Worm (Caenorhabditis elegans) whole organism, L4 larva: Measurements from ENCODE around the gene pmt-2.

Experiments used
- D1046.2 ChIP-seq: fragments of 200-800 bp; sonication (Bioruptor generic); IDR thresholded peaks from 2 replicates; pipeline ENCODE4 v1.3.6; 2022; ENCODE audit warnings: missing genetic modification characterization, missing compliant biosample characterization
- F26F4.8 ChIP-seq: fragments of 200-800 bp; sonication (Bioruptor generic); conservative IDR thresholded peaks from 2 replicates; pipeline ENCODE4 v1.3.6; 2022; ENCODE audit warnings: missing genetic modification characterization, missing compliant biosample characterization
- F49E8.2 ChIP-seq: sonication (generic microtip); optimal IDR thresholded peaks from 2 replicates; lab custom pipeline; 2016; ENCODE audit warnings: missing compliant biosample characterization, mild to moderate bottlenecking, missing genetic modification characterization, borderline replicate concordance
- R02D3.7 ChIP-seq: fragments of 150-350 bp; sonication (generic microtip); optimal IDR thresholded peaks from 3 replicates; lab custom pipeline; 2014; ENCODE audit warnings: missing biosample characterization, missing genetic modification characterization
- Y105C5A.15 ChIP-seq: fragments of 200-800 bp; sonication (Bioruptor generic); IDR thresholded peaks from 2 replicates; pipeline ENCODE4 v1.3.6; 2022; ENCODE audit warnings: missing genetic modification characterization, missing compliant biosample characterization
- Y48G9A.11 ChIP-seq: fragments of 200-800 bp; sonication (Bioruptor generic); IDR thresholded peaks from 2 replicates; pipeline ENCODE4 v1.3.6; 2022; ENCODE audit warnings: missing genetic modification reagents, missing genetic modification characterization, missing compliant biosample characterization
- Y5F2A.4 ChIP-seq: fragments of 200-800 bp; sonication (Bioruptor generic); optimal IDR thresholded peaks from 2 replicates; lab custom pipeline; 2018; ENCODE audit warnings: mild to moderate bottlenecking, missing genetic modification characterization, missing compliant biosample characterization
- Y75B8A.6 ChIP-seq: fragments of 200-800 bp; sonication (Bioruptor generic); IDR thresholded peaks from 2 replicates; pipeline ENCODE4 v1.3.6; 2022; ENCODE audit warnings: missing genetic modification reagents, missing genetic modification characterization, missing compliant biosample characterization
- aly-2 ChIP-seq: sonication (generic microtip); optimal IDR thresholded peaks from 2 replicates; lab custom pipeline; 2018; ENCODE audit warnings: missing biosample characterization, missing genetic modification characterization
- ama-1 ChIP-seq: fragments of 150-350 bp; optimal IDR thresholded peaks from 2 replicates; lab custom pipeline; 2014; ENCODE audit warnings: inconsistent platforms, mixed read lengths
- arid-1 ChIP-seq: fragments of 200-800 bp; sonication (Bioruptor generic); conservative IDR thresholded peaks from 2 replicates; pipeline ENCODE4 v1.3.6; 2022; ENCODE audit warnings: missing genetic modification reagents, missing genetic modification characterization, missing compliant biosample characterization
- ceh-28 ChIP-seq: fragments of 150-350 bp; optimal IDR thresholded peaks from 2 replicates; lab custom pipeline; 2014; ENCODE audit warnings: missing biosample characterization, missing genetic modification reagents, missing genetic modification characterization
- daf-12 ChIP-seq: fragments of 150-350 bp; optimal IDR thresholded peaks from 2 replicates; lab custom pipeline; 2014; ENCODE audit warnings: missing biosample characterization, missing genetic modification reagents, missing genetic modification characterization
- daf-19 ChIP-seq: fragments of 200-800 bp; sonication (Bioruptor generic); conservative IDR thresholded peaks from 2 replicates; pipeline ENCODE4 v1.3.6; 2022; ENCODE audit warnings: missing genetic modification characterization, missing compliant biosample characterization
- dmd-6 ChIP-seq: fragments of 200-800 bp; sonication (Bioruptor generic); IDR thresholded peaks from 2 replicates; pipeline ENCODE4 v1.3.6; 2022; ENCODE audit warnings: missing genetic modification reagents, missing genetic modification characterization, missing compliant biosample characterization
- dmd-9 ChIP-seq: fragments of 200-800 bp; sonication (Bioruptor generic); IDR thresholded peaks from 2 replicates; pipeline ENCODE4 v1.3.6; 2022; ENCODE audit warnings: missing genetic modification reagents, missing genetic modification characterization, missing compliant biosample characterization
- egl-43 ChIP-seq: fragments of 200-800 bp; sonication (Bioruptor generic); IDR thresholded peaks from 2 replicates; pipeline ENCODE4 v1.3.6; 2022; ENCODE audit warnings: missing genetic modification reagents, missing genetic modification characterization, missing compliant biosample characterization
- hif-1 ChIP-seq, 2 experiments: sonication (generic microtip); optimal IDR thresholded peaks; 2 replicates each; lab custom pipeline; 2016 to 2017; ENCODE audit warnings: missing compliant biosample characterization in 2 of 2, missing genetic modification characterization in 2 of 2, missing genetic modification reagents in 2 of 2, missing genotype in 2 of 2, mild to moderate bottlenecking in 1 of 2
- hlh-11 ChIP-seq: fragments of 200-800 bp; sonication (Bioruptor generic); optimal IDR thresholded peaks from 2 replicates; lab custom pipeline; 2018; ENCODE audit warnings: mild to moderate bottlenecking, missing genetic modification characterization, missing compliant biosample characterization
- hlh-30 ChIP-seq: sonication (generic microtip); optimal IDR thresholded peaks from 2 replicates; lab custom pipeline; 2017; ENCODE audit warnings: antibody characterized with exemption, mild to moderate bottlenecking, missing genetic modification characterization, missing compliant biosample characterization; ENCODE audit not compliant: insufficient read depth
- hmg-1.1 ChIP-seq: fragments of 200-800 bp; sonication (Bioruptor generic); IDR thresholded peaks from 2 replicates; pipeline ENCODE4 v1.3.6; 2022; ENCODE audit warnings: missing genetic modification reagents, missing genetic modification characterization, missing compliant biosample characterization
- lin-13 ChIP-seq: fragments of 150-350 bp; optimal IDR thresholded peaks from 2 replicates; lab custom pipeline; 2014; ENCODE audit warnings: missing biosample characterization, missing genetic modification reagents, missing genetic modification characterization
- lin-15B ChIP-seq: fragments of 150-350 bp; sonication (generic microtip); optimal IDR thresholded peaks from 3 replicates; lab custom pipeline; 2014; ENCODE audit warnings: missing biosample characterization, missing genetic modification characterization
- lin-29 ChIP-seq: fragments of 200-800 bp; sonication (Bioruptor generic); IDR thresholded peaks from 2 replicates; pipeline ENCODE4 v1.3.6; 2022; ENCODE audit warnings: missing genetic modification reagents, missing genetic modification characterization, missing compliant biosample characterization
- lin-38 ChIP-seq: fragments of 200-800 bp; sonication (Bioruptor generic); IDR thresholded peaks from 2 replicates; pipeline ENCODE4 v1.3.6; 2022; ENCODE audit warnings: missing genetic modification reagents, missing genetic modification characterization, missing compliant biosample characterization
- lin-39 ChIP-seq: fragments of 150-350 bp; optimal IDR thresholded peaks from 2 replicates; lab custom pipeline; 2014; ENCODE audit warnings: missing biosample characterization, missing genetic modification reagents, missing genetic modification characterization
- lir-3 ChIP-seq: sonication (generic microtip); optimal IDR thresholded peaks from 2 replicates; lab custom pipeline; 2016; ENCODE audit warnings: mild to moderate bottlenecking, missing genetic modification characterization, missing compliant biosample characterization
- madf-5 ChIP-seq, 2 experiments: fragments of 200-800 bp; sonication (Bioruptor generic); IDR thresholded peaks; 2 replicates each; pipeline ENCODE4 v1.3.6; 2022; ENCODE audit warnings: missing compliant biosample characterization in 2 of 2, missing genetic modification characterization in 2 of 2
- madf-9 ChIP-seq: fragments of 200-800 bp; sonication (Bioruptor generic); conservative IDR thresholded peaks from 2 replicates; pipeline ENCODE4 v1.3.6; 2022; ENCODE audit warnings: missing genetic modification reagents, missing genetic modification characterization, missing compliant biosample characterization
- mdt-29 ChIP-seq: fragments of 200-800 bp; sonication (Bioruptor generic); IDR thresholded peaks from 2 replicates; pipeline ENCODE4 v1.3.6; 2022; ENCODE audit warnings: missing genetic modification reagents, missing genetic modification characterization, missing compliant biosample characterization
- mep-1 ChIP-seq: fragments of 150-350 bp; sonication (generic microtip); optimal IDR thresholded peaks from 3 replicates; lab custom pipeline; 2014; ENCODE audit warnings: missing biosample characterization, missing genetic modification characterization
- mes-2 ChIP-seq: sonication (generic microtip); optimal IDR thresholded peaks from 2 replicates; lab custom pipeline; 2016; ENCODE audit warnings: missing genotype, mild to moderate bottlenecking, missing genetic modification characterization, missing compliant biosample characterization; ENCODE audit not compliant: poor library complexity, severe bottlenecking
- nhr-102 ChIP-seq: sonication (generic microtip); optimal IDR thresholded peaks from 2 replicates; lab custom pipeline; 2016; ENCODE audit warnings: mild to moderate bottlenecking, missing genetic modification characterization, moderate library complexity, missing compliant biosample characterization
- nhr-111 ChIP-seq: fragments of 200-800 bp; sonication (Bioruptor generic); optimal IDR thresholded peaks from 2 replicates; lab custom pipeline; 2018; ENCODE audit warnings: mild to moderate bottlenecking, missing genetic modification characterization, missing compliant biosample characterization
- nhr-41 ChIP-seq: fragments of 200-800 bp; sonication (Bioruptor generic); IDR thresholded peaks from 2 replicates; pipeline ENCODE4 v1.3.6; 2022; ENCODE audit warnings: missing genetic modification reagents, missing genetic modification characterization, missing compliant biosample characterization
- nhr-42 ChIP-seq: fragments of 200-800 bp; sonication (Bioruptor generic); IDR thresholded peaks from 2 replicates; pipeline ENCODE4 v1.3.6; 2022; ENCODE audit warnings: missing genetic modification characterization, missing compliant biosample characterization
- nhr-48 ChIP-seq: sonication (generic microtip); optimal IDR thresholded peaks from 2 replicates; lab custom pipeline; 2016; ENCODE audit warnings: mild to moderate bottlenecking, missing genetic modification characterization, missing compliant biosample characterization
- nhr-76 ChIP-seq: fragments of 150-350 bp; optimal IDR thresholded peaks from 2 replicates; lab custom pipeline; 2014; ENCODE audit warnings: missing biosample characterization, missing genetic modification characterization
- php-3 ChIP-seq: fragments of 200-800 bp; sonication (Bioruptor generic); IDR thresholded peaks from 2 replicates; pipeline ENCODE4 v1.3.6; 2022; ENCODE audit warnings: missing genetic modification reagents, missing genetic modification characterization, missing compliant biosample characterization
- saeg-2 ChIP-seq: fragments of 200-800 bp; sonication (Bioruptor generic); IDR thresholded peaks from 2 replicates; pipeline ENCODE4 v1.3.6; 2022; ENCODE audit warnings: missing genetic modification reagents, missing genetic modification characterization, missing compliant biosample characterization
- tag-97 ChIP-seq: fragments of 200-800 bp; sonication (Bioruptor generic); IDR thresholded peaks from 2 replicates; pipeline ENCODE4 v1.3.6; 2022; ENCODE audit warnings: missing genetic modification characterization, missing compliant biosample characterization
- tra-1 ChIP-seq: fragments of 200-800 bp; sonication (Bioruptor generic); IDR thresholded peaks from 2 replicates; pipeline ENCODE4 v1.3.6; 2022; ENCODE audit warnings: missing genetic modification reagents, missing genetic modification characterization, missing compliant biosample characterization
- vab-7 ChIP-seq: fragments of 200-800 bp; sonication (Bioruptor generic); IDR thresholded peaks from 2 replicates; pipeline ENCODE4 v1.3.6; 2022; ENCODE audit warnings: missing genetic modification reagents, missing genetic modification characterization, missing compliant biosample characterization
- zag-1 ChIP-seq: fragments of 150-350 bp; optimal IDR thresholded peaks from 2 replicates; lab custom pipeline; 2014; ENCODE audit warnings: missing biosample characterization, missing genetic modification characterization
- zip-11 ChIP-seq: fragments of 200-800 bp; sonication (Bioruptor generic); IDR thresholded peaks from 2 replicates; pipeline ENCODE4 v1.3.6; 2022; ENCODE audit warnings: missing genetic modification characterization, missing compliant biosample characterization
- ztf-7 ChIP-seq: fragments of 150-350 bp; optimal IDR thresholded peaks from 2 replicates; lab custom pipeline; 2014; ENCODE audit warnings: missing biosample characterization, missing genetic modification characterization

The pmt-2 gene

ce11 chrV:4632808-4633207, 4.4 kb downstream of the pmt-2 start (continued):
- 0 out of 2 replicates have a peak, but pooled peaks have one; percentile 51 for TF ChIP-seq tra-1 (GFP tag; lab: Robert Waterston, UW)
- TF ChIP-seq Y48G9A.11 (GFP tag; lab: Robert Waterston, UW) = peak; percentile 54
- TF ChIP-seq Y105C5A.15 (GFP tag; lab: Robert Waterston, UW) = peak; percentile 83; the same call in 1 of the 2 replicates
- peak; percentile 70 for TF ChIP-seq arid-1 (GFP tag; lab: Robert Waterston, UW)
- TF ChIP-seq madf-5 (GFP tag; IDR thresholded peaks at IDR 0.05; lab: Robert Waterston, UW) = peak; percentile 44 to 89; a peak in 3 of 4 replicates
- 0 out of 2 replicates have a peak, but pooled peaks have one; percentile 29 for TF ChIP-seq D1046.2
- TF ChIP-seq mdt-29 (GFP tag; lab: Robert Waterston, UW) = 0 out of 2 replicates have a peak, but pooled peaks have one; percentile 28
- TF ChIP-seq vab-7 (GFP tag; lab: Robert Waterston, UW) = peak; percentile 79
- TF ChIP-seq dmd-9 (GFP tag; lab: Robert Waterston, UW) = 0 out of 2 replicates have a peak, but pooled peaks have one; percentile 5
- peak; percentile 77 for TF ChIP-seq lin-38 (GFP tag; lab: Robert Waterston, UW)
- 0 out of 2 replicates have a peak, but pooled peaks have one; percentile 16 for TF ChIP-seq dmd-6
- TF ChIP-seq saeg-2 (GFP tag; lab: Robert Waterston, UW) = peak; percentile 55; the same call in 1 of the 2 replicates

- TF ChIP-seq ztf-7 (tag; lab: Kevin White, UChicago) = no peak
- TF ChIP-seq madf-9 = no peak
- no peak for TF ChIP-seq mes-2 (tag; lab: Kevin White, UChicago)
- no peak for TF ChIP-seq lin-39 (tag; lab: Kevin White, UChicago)
- TF ChIP-seq arid-1 (GFP tag; lab: Robert Waterston, UW) = no peak
- TF ChIP-seq daf-19 (GFP tag; lab: Robert Waterston, UW) = no peak
- no peak for TF ChIP-seq nhr-41 (GFP tag; lab: Robert Waterston, UW)
- no peak for TF ChIP-seq aly-2 (tag; lab: Kevin White, UChicago)
- no peak for TF ChIP-seq nhr-76
- TF ChIP-seq hlh-30 (tag; lab: Kevin White, UChicago) = no peak
- TF ChIP-seq Y105C5A.15 (GFP tag; lab: Robert Waterston, UW) = no peak
- no peak for TF ChIP-seq egl-43 (GFP tag; lab: Robert Waterston, UW)
- TF ChIP-seq madf-5 (GFP tag; IDR thresholded peaks at IDR 0.05; lab: Robert Waterston, UW) = no peak
These were observed 8.8 kb downstream of the pmt-2 start for ce11 chrV:4637153-4637552.

ce11 chrV:4640501-4641150, 12.2 kb downstream of the pmt-2 start:
- TF ChIP-seq aly-2 (tag; lab: Kevin White, UChicago) (no peak), Y75B8A.6 (GFP tag; lab: Robert Waterston, UW) (no peak), lin-15B (no peak), ceh-28 (tag; lab: Kevin White, UChicago) (no peak), F26F4.8 (GFP tag; lab: Robert Waterston, UW) (no peak), daf-19 (GFP tag; lab: Robert Waterston, UW) (no peak), nhr-42 (GFP tag; lab: Robert Waterston, UW) (no peak), R02D3.7 (tag; lab: Kevin White, UChicago) (no peak), zip-11 (GFP tag; lab: Robert Waterston, UW) (no peak), lin-13 (no peak), tag-97 (GFP tag; lab: Robert Waterston, UW) (no peak), nhr-48 (tag; lab: Kevin White, UChicago) (no peak), nhr-76 (no peak), F49E8.2 (tag; lab: Kevin White, UChicago) (no peak), Y5F2A.4 (GFP tag; lab: Kevin White, UChicago) (no peak), zag-1 (no peak), dmd-9 (GFP tag; lab: Robert Waterston, UW) (no peak), nhr-102 (tag; lab: Kevin White, UChicago) (no peak), egl-43 (GFP tag; lab: Robert Waterston, UW) (no peak), hlh-11 (tag; lab: Kevin White, UChicago) (peak; percentile 14), lin-29 (no peak), php-3 (GFP tag; lab: Robert Waterston, UW) (no peak), ama-1 (lab: Kevin White, UChicago) (no peak), hif-1 (tag; optimal IDR thresholded peaks at IDR 0.05; lab: Kevin White, UChicago) (no peak), hmg-1.1 (GFP tag; lab: Robert Waterston, UW) (no peak), lir-3 (tag; lab: Kevin White, UChicago) (no peak), daf-12 (no peak), nhr-111 (GFP tag; lab: Kevin White, UChicago) (no peak), mep-1 (peak; percentile 23)
